Worm (Caenorhabditis elegans) whole organism, L1 larva: ENCODE measurements around the gene F57A8.6.

Experiments
- C34B4.2 ChIP-seq: sonication (generic microtip); optimal IDR thresholded peaks from 2 replicates; lab custom pipeline; 2017; ENCODE audit warnings: mild to moderate bottlenecking, missing genetic modification characterization, missing compliant biosample characterization
- Y116A8C.19 ChIP-seq: sonication (generic microtip); optimal IDR thresholded peaks from 2 replicates; lab custom pipeline; 2016; ENCODE audit warnings: missing compliant biosample characterization, missing genetic modification characterization, borderline replicate concordance
- alr-1 ChIP-seq: fragments of 200-800 bp; sonication (Bioruptor generic); optimal IDR thresholded peaks from 2 replicates; lab custom pipeline; 2018; ENCODE audit warnings: borderline replicate concordance, mild to moderate bottlenecking, missing genetic modification characterization, missing compliant biosample characterization
- aly-2 ChIP-seq: fragments of 150-350 bp; optimal IDR thresholded peaks from 2 replicates; lab custom pipeline; 2014; ENCODE audit warnings: missing biosample characterization, missing genetic modification characterization
- ama-1 ChIP-seq: fragments of 150-350 bp; optimal IDR thresholded peaks from 2 replicates; lab custom pipeline; 2014
- ceh-8 ChIP-seq: fragments of 200-800 bp; sonication (Bioruptor generic); optimal IDR thresholded peaks from 2 replicates; lab custom pipeline; 2018; ENCODE audit warnings: mild to moderate bottlenecking, missing genetic modification characterization, moderate library complexity, missing compliant biosample characterization
- ceh-82 ChIP-seq, 3 experiments: fragments of 150-350 bp in 1 of 3; sonication (generic microtip) in 2 of 3; optimal IDR thresholded peaks; 2 replicates each; lab custom pipeline; 2014 to 2017; ENCODE audit warnings: missing biosample characterization in 3 of 3, missing genetic modification characterization in 3 of 3
- dsc-1 ChIP-seq: sonication (generic microtip); optimal IDR thresholded peaks from 2 replicates; lab custom pipeline; 2016; ENCODE audit warnings: mild to moderate bottlenecking, missing genetic modification characterization, missing compliant biosample characterization
- elt-2 ChIP-seq: sonication (generic microtip); optimal IDR thresholded peaks from 2 replicates; lab custom pipeline; 2016; ENCODE audit warnings: missing genetic modification characterization, mild to moderate bottlenecking, inconsistent platforms, missing compliant biosample characterization, missing genetic modification reagents
- fkh-10 ChIP-seq: sonication (generic microtip); optimal IDR thresholded peaks from 2 replicates; lab custom pipeline; 2017; ENCODE audit warnings: missing biosample characterization, missing genetic modification reagents, missing genetic modification characterization
- fkh-4 ChIP-seq: sonication (generic microtip); optimal IDR thresholded peaks from 2 replicates; lab custom pipeline; 2016; ENCODE audit warnings: missing compliant biosample characterization, missing genetic modification characterization, borderline replicate concordance
- fkh-8 ChIP-seq: sonication (generic microtip); optimal IDR thresholded peaks from 2 replicates; lab custom pipeline; 2016; ENCODE audit warnings: mild to moderate bottlenecking, missing genetic modification characterization, missing compliant biosample characterization
- hpl-2 ChIP-seq: fragments of 150-350 bp; optimal IDR thresholded peaks from 2 replicates; lab custom pipeline; 2014; ENCODE audit warnings: missing biosample characterization, missing genetic modification reagents, missing genetic modification characterization
- lin-13 ChIP-seq: fragments of 150-350 bp; optimal IDR thresholded peaks from 2 replicates; lab custom pipeline; 2014; ENCODE audit warnings: missing biosample characterization, missing genetic modification reagents, missing genetic modification characterization
- lin-14 ChIP-seq: fragments of 200-800 bp; sonication (Bioruptor generic); optimal IDR thresholded peaks from 2 replicates; lab custom pipeline; 2018; ENCODE audit warnings: mild to moderate bottlenecking, missing genetic modification characterization, moderate library complexity, missing compliant biosample characterization
- lin-15B ChIP-seq: fragments of 150-350 bp; sonication (generic microtip); optimal IDR thresholded peaks from 3 replicates; lab custom pipeline; 2014; ENCODE audit warnings: missing biosample characterization, missing genetic modification characterization
- lin-35 ChIP-seq, 2 experiments: fragments of 150-350 bp; optimal IDR thresholded peaks; 2 replicates each; lab custom pipeline; 2014; ENCODE audit warnings: missing biosample characterization in 2 of 2, missing genetic modification characterization in 2 of 2, missing genetic modification reagents in 2 of 2
- lsy-2 ChIP-seq, 2 experiments: fragments of 150-350 bp; optimal IDR thresholded peaks; 2 replicates each; lab custom pipeline; 2014; ENCODE audit warnings: missing biosample characterization in 2 of 2, missing genetic modification characterization in 2 of 2
- mab-9 ChIP-seq: fragments of 200-800 bp; sonication (Bioruptor generic); IDR thresholded peaks from 2 replicates; pipeline ENCODE4 v1.3.6; 2022; ENCODE audit warnings: missing genetic modification reagents, missing genetic modification characterization, missing compliant biosample characterization
- nhr-19 ChIP-seq: fragments of 200-800 bp; sonication (Bioruptor generic); conservative IDR thresholded peaks from 2 replicates; pipeline ENCODE4 v1.3.6; 2022; ENCODE audit warnings: missing genetic modification characterization, missing compliant biosample characterization
- nhr-237 ChIP-seq: fragments of 150-350 bp; optimal IDR thresholded peaks from 2 replicates; lab custom pipeline; 2014; ENCODE audit warnings: missing biosample characterization, missing genetic modification characterization
- nhr-71 ChIP-seq: sonication (generic microtip); optimal IDR thresholded peaks from 2 replicates; lab custom pipeline; 2016; ENCODE audit warnings: mild to moderate bottlenecking, missing genetic modification characterization, moderate library complexity, missing compliant biosample characterization
- nhr-76 ChIP-seq: sonication (generic microtip); optimal IDR thresholded peaks from 2 replicates; lab custom pipeline; 2017; ENCODE audit warnings: missing biosample characterization, missing genetic modification characterization
- nhr-77 ChIP-seq: fragments of 150-350 bp; optimal IDR thresholded peaks from 2 replicates; lab custom pipeline; 2014; ENCODE audit warnings: missing biosample characterization, missing genetic modification characterization
- nhr-84 ChIP-seq: sonication (generic microtip); optimal IDR thresholded peaks from 2 replicates; lab custom pipeline; 2017; ENCODE audit warnings: missing biosample characterization, missing genetic modification characterization
- pax-3 ChIP-seq: fragments of 200-800 bp; sonication (Bioruptor generic); optimal IDR thresholded peaks from 2 replicates; lab custom pipeline; 2018; ENCODE audit warnings: mild to moderate bottlenecking, missing genetic modification characterization, moderate library complexity, missing compliant biosample characterization
- skn-1 ChIP-seq: fragments of 150-350 bp; optimal IDR thresholded peaks from 2 replicates; lab custom pipeline; 2014; ENCODE audit warnings: missing biosample characterization, missing genetic modification characterization
- snu-23 ChIP-seq: sonication (generic microtip); optimal IDR thresholded peaks from 2 replicates; lab custom pipeline; 2016; ENCODE audit warnings: missing genetic modification characterization, missing compliant biosample characterization
- tbx-2 ChIP-seq: sonication (generic microtip); optimal IDR thresholded peaks from 2 replicates; lab custom pipeline; 2016; ENCODE audit warnings: missing genetic modification characterization, missing compliant biosample characterization
- unc-130 ChIP-seq: fragments of 150-350 bp; optimal IDR thresholded peaks from 2 replicates; lab custom pipeline; 2017; ENCODE audit warnings: missing biosample characterization, missing genetic modification characterization, inconsistent platforms
- unc-30 ChIP-seq: sonication (generic microtip); optimal IDR thresholded peaks from 2 replicates; lab custom pipeline; 2017; ENCODE audit warnings: missing biosample characterization, missing genetic modification characterization
- unc-62 ChIP-seq: fragments of 150-350 bp; optimal IDR thresholded peaks from 2 replicates; lab custom pipeline; 2014; ENCODE audit warnings: missing biosample characterization, missing genetic modification reagents, missing genetic modification characterization
- unc-86 ChIP-seq: sonication (generic microtip); optimal IDR thresholded peaks from 2 replicates; lab custom pipeline; 2016; ENCODE audit warnings: missing genetic modification characterization, missing compliant biosample characterization
- unc-98 ChIP-seq: fragments of 200-800 bp; sonication (Bioruptor generic); IDR thresholded peaks from 2 replicates; pipeline ENCODE4 v1.3.6; 2022; ENCODE audit warnings: missing genetic modification characterization, missing compliant biosample characterization
- zag-1 ChIP-seq: fragments of 150-350 bp; optimal IDR thresholded peaks from 2 replicates; lab custom pipeline; 2014; ENCODE audit warnings: missing biosample characterization, missing genetic modification characterization
- zip-4 ChIP-seq: fragments of 200-800 bp; sonication (Bioruptor generic); optimal IDR thresholded peaks from 2 replicates; lab custom pipeline; 2018; ENCODE audit warnings: mild to moderate bottlenecking, missing genetic modification characterization, moderate library complexity, missing compliant biosample characterization

F57A8.6 gene

ce11 chrV:10075441-10075840, 1.7 kb upstream of the F57A8.6 start, which contains the start of gene F57A8.7:
Gene F57A8.7 (plus strand): TSS chrV:10075741.
- no peak for TF ChIP-seq C34B4.2
- no peak for TF ChIP-seq Y116A8C.19 (tag; lab: Kevin White, UChicago)
- TF ChIP-seq nhr-71 (tag; lab: Kevin White, UChicago): no peak
- no peak for TF ChIP-seq tbx-2
- no peak for TF ChIP-seq pax-3 (tag; lab: Kevin White, UChicago)
- no peak for TF ChIP-seq mab-9 (GFP tag; lab: Robert Waterston, UW)
- no peak for TF ChIP-seq lin-14 (GFP tag; lab: Kevin White, UChicago)
- TF ChIP-seq unc-98 (GFP tag; lab: Robert Waterston, UW): no peak
- TF ChIP-seq lsy-2 (tag; optimal IDR thresholded peaks at IDR 0.05; lab: Kevin White, UChicago): no peak

- TF ChIP-seq pax-3 (tag; lab: Kevin White, UChicago) (no peak), nhr-19 (GFP tag; lab: Robert Waterston, UW) (no peak), alr-1 (tag; lab: Kevin White, UChicago) (no peak), unc-62 (no peak), nhr-77 (tag; lab: Kevin White, UChicago) (no peak), lin-13 (GFP tag; lab: Kevin White, UChicago) (no peak), unc-130 (tag; lab: Kevin White, UChicago) (no peak), zag-1 (tag; lab: Kevin White, UChicago) (no peak), ceh-8 (no peak), lin-15B (no peak)
- TF ChIP-seq, all 84 proteins: peak for 0
Observed at ce11 chrV:10072721-10073120, 972 bp downstream of the F57A8.6 start.

ce11 chrV:10070541-10070940, 3.2 kb downstream of the F57A8.6 start, which contains the start of gene nhr-192:
Gene nhr-192 (minus strand): TSS chrV:10070641.
- no peak for TF ChIP-seq zip-4 (GFP tag; lab: Kevin White, UChicago)
- TF ChIP-seq hpl-2 (GFP tag; lab: Kevin White, UChicago): no peak
- TF ChIP-seq fkh-8 (tag; lab: Kevin White, UChicago): no peak
- no peak for TF ChIP-seq ceh-82 (tag; optimal IDR thresholded peaks at IDR 0.05; lab: Kevin White, UChicago)
- TF ChIP-seq lin-15B: no peak
- no peak for TF ChIP-seq fkh-10 (GFP tag; lab: Kevin White, UChicago)
- no peak for TF ChIP-seq nhr-84 (tag; lab: Kevin White, UChicago)
- no peak for TF ChIP-seq snu-23 (GFP tag; lab: Kevin White, UChicago)

ce11 chrV:10066769-10067168, 6.9 kb downstream of the F57A8.6 start, which contains the start of gene npr-39:
Gene npr-39 (plus strand): TSS chrV:10067069.
- no peak for TF ChIP-seq unc-86
- TF ChIP-seq skn-1 (tag; lab: Kevin White, UChicago): no peak
- no peak for TF ChIP-seq aly-2 (tag; lab: Kevin White, UChicago)

ce11 chrV:10065679-10066078, 8.0 kb downstream of the F57A8.6 start:
- TF ChIP-seq fkh-4 (tag; lab: Kevin White, UChicago) (peak; percentile 84), dsc-1 (tag; lab: Kevin White, UChicago) (peak; percentile 93), nhr-76 (tag; lab: Kevin White, UChicago) (no peak), lin-14 (GFP tag; lab: Kevin White, UChicago) (no peak), nhr-237 (tag; lab: Kevin White, UChicago) (no peak), lin-35 (GFP tag; optimal IDR thresholded peaks at IDR 0.05; lab: Kevin White, UChicago) (no peak)

- TF ChIP-seq unc-98 (GFP tag; lab: Robert Waterston, UW) (no peak), elt-2 (no peak), unc-30 (tag; lab: Kevin White, UChicago) (no peak), ama-1 (lab: Kevin White, UChicago) (no peak), hpl-2 (GFP tag; lab: Kevin White, UChicago) (no peak)
- TF ChIP-seq, all 84 proteins: peak for 0
Observed at ce11 chrV:10064221-10064620, 9.5 kb downstream of the F57A8.6 start, which contains the start of gene fipr-13. Gene fipr-13 (plus strand): TSS chrV:10064521.
